Worm (Caenorhabditis elegans): Measurements from ENCODE around the gene kmo-1.

The kmo-1 gene

ce11 chrV:12070419-12070818 is at the start of gene kmo-1:
Gene kmo-1, minus strand, starts transcription at chrV:12070519.
- TF ChIP-seq R02D3.7 (tag; optimal IDR thresholded peaks at IDR 0.05) (no peak), sma-9 (GFP tag; optimal IDR thresholded peaks at IDR 0.05) (no peak), sma-9 (tag; optimal IDR thresholded peaks at IDR 0.05) (no peak), nhr-12 (tag; optimal IDR thresholded peaks at IDR 0.05) (no peak), peb-1 (tag; optimal IDR thresholded peaks at IDR 0.05) (no peak), unc-39 (tag; optimal IDR thresholded peaks at IDR 0.05) (no peak), ZK546.5 (tag; optimal IDR thresholded peaks at IDR 0.05) (no peak), ceh-82 (tag; optimal IDR thresholded peaks at IDR 0.05) (no peak), nhr-23 (tag; optimal IDR thresholded peaks at IDR 0.05) (no peak), aly-2 (tag; optimal IDR thresholded peaks at IDR 0.05) (no peak), lin-39 (tag; optimal IDR thresholded peaks at IDR 0.05) (no peak), mdl-1 (tag; optimal IDR thresholded peaks at IDR 0.05) (no peak), mab-5 (tag; optimal IDR thresholded peaks at IDR 0.05) (no peak), F13H6.1 (tag; optimal IDR thresholded peaks at IDR 0.05) (no peak), unc-55 (GFP tag; optimal IDR thresholded peaks at IDR 0.05) (no peak), crh-2 (tag; optimal IDR thresholded peaks at IDR 0.05) (no peak), nhr-21 (tag; optimal IDR thresholded peaks at IDR 0.05) (no peak), egl-27 (tag; optimal IDR thresholded peaks at IDR 0.05) (no peak), nhr-10 (tag; optimal IDR thresholded peaks at IDR 0.05) (no peak), fos-1 (tag; optimal IDR thresholded peaks at IDR 0.05) (no peak)

ce11 chrV:12117567-12118053 is 47.3 kb upstream of the kmo-1 start, which contains the start of gene C13C4.8:
Gene C13C4.8, plus strand, starts transcription at chrV:12118003.
- no peak for TF ChIP-seq snpc-4 (tag; optimal IDR thresholded peaks at IDR 0.05)
- no peak for TF ChIP-seq ceh-82 (tag; optimal IDR thresholded peaks at IDR 0.05)
- no peak for TF ChIP-seq R02D3.7 (tag; optimal IDR thresholded peaks at IDR 0.05)
- TF ChIP-seq nhr-6 (tag; optimal IDR thresholded peaks at IDR 0.05) = no peak
- TF ChIP-seq ztf-11 (tag; optimal IDR thresholded peaks at IDR 0.05) = no peak
- no peak for TF ChIP-seq ztf-1 (GFP tag; conservative IDR thresholded peaks at IDR 0.05)
- no peak for TF ChIP-seq elt-3 (tag; optimal IDR thresholded peaks at IDR 0.05)
- TF ChIP-seq zag-1 (tag; optimal IDR thresholded peaks at IDR 0.05) = no peak

ce11 chrV:12115150-12115549 is 44.8 kb upstream of the kmo-1 start:
- no peak for TF ChIP-seq dmd-4 (tag; optimal IDR thresholded peaks at IDR 0.05)
- peak; percentile 20 for TF ChIP-seq sma-9 (GFP tag; optimal IDR thresholded peaks at IDR 0.05)
- TF ChIP-seq sma-9 (tag; optimal IDR thresholded peaks at IDR 0.05) = no peak
- no peak for TF ChIP-seq nhr-10 (tag; optimal IDR thresholded peaks at IDR 0.05)
- no peak for TF ChIP-seq lsy-2 (tag; optimal IDR thresholded peaks at IDR 0.05)
- TF ChIP-seq aly-2 (tag; optimal IDR thresholded peaks at IDR 0.05) = no peak

ce11 chrV:12114693-12115092 is 44.4 kb upstream of the kmo-1 start, which contains the start of gene spin-1:
Gene spin-1, plus strand, starts transcription at chrV:12114993.
- TF ChIP-seq ama-1 (optimal IDR thresholded peaks at IDR 0.05) (no peak), nhr-11 (tag; optimal IDR thresholded peaks at IDR 0.05) (no peak), lin-39 (tag; optimal IDR thresholded peaks at IDR 0.05) (no peak), nhr-77 (tag; optimal IDR thresholded peaks at IDR 0.05) (no peak), ztf-11 (tag; optimal IDR thresholded peaks at IDR 0.05) (no peak), fos-1 (tag; optimal IDR thresholded peaks at IDR 0.05) (no peak), nhr-6 (tag; optimal IDR thresholded peaks at IDR 0.05) (no peak), skn-1 (tag; optimal IDR thresholded peaks at IDR 0.05) (no peak), peb-1 (tag; optimal IDR thresholded peaks at IDR 0.05) (no peak), ceh-16 (tag; optimal IDR thresholded peaks at IDR 0.05) (no peak), R02D3.7 (tag; optimal IDR thresholded peaks at IDR 0.05) (no peak), gmeb-1 (tag; optimal IDR thresholded peaks at IDR 0.05) (no peak), Y55F3AM.14 (GFP tag; optimal IDR thresholded peaks at IDR 0.05) (no peak), ZK546.5 (tag; optimal IDR thresholded peaks at IDR 0.05) (no peak), crh-2 (tag; optimal IDR thresholded peaks at IDR 0.05) (no peak), zag-1 (tag; optimal IDR thresholded peaks at IDR 0.05) (no peak), nhr-23 (tag; optimal IDR thresholded peaks at IDR 0.05) (no peak)

ce11 chrV:12113726-12114125 is 43.4 kb upstream of the kmo-1 start:
- TF ChIP-seq lin-39 (tag; optimal IDR thresholded peaks at IDR 0.05) (no peak), fos-1 (tag; optimal IDR thresholded peaks at IDR 0.05) (peak; percentile 64)
